Worm (Caenorhabditis elegans): ENCODE data around the gene C18E9.9.

DNA sequence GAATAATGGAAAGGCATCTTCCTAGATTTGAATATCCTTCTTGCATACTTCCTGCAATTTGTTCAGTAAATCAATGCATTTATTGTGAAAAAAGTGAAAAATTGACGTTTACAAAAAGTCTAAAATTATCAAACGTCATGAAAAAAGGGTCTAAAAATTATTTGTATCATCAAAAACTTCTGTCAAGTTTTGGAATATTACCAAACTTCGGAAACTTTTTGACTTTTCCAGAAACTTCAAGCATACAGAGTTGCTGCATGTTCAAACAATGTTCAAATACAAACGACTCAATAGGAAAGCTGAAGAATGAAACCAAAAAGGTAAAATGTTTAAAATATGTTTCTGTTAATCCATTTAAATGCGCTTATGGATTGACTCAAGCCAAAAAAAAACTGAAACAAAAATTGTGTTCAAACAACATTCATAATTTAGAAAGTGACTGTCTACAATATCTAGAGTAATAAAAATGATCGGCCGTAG is 12.4 kb upstream of the C18E9.9 start, which contains the start of gene F44G4.6:
- TF ChIP-seq hmg-4 (GFP tag; optimal IDR thresholded peaks at IDR 0.05) (no peak), aly-1 (tag; optimal IDR thresholded peaks at IDR 0.05) (no peak), B0310.2 (tag; optimal IDR thresholded peaks at IDR 0.05) (no peak), ets-7 (tag; optimal IDR thresholded peaks at IDR 0.05) (no peak), tra-4 (tag; optimal IDR thresholded peaks at IDR 0.05) (no peak), tbx-37 (GFP tag; conservative IDR thresholded peaks at IDR 0.05) (no peak)

All from whole organism, early embryonic.